Fruit fly (Drosophila melanogaster) whole organism, embryonic: Measurements from ENCODE around the gene CG42758.

Source experiments
- Abd-B ChIP-seq: fragments of 200-800 bp; sonication (Bioruptor generic); optimal IDR thresholded peaks from 2 replicates; lab custom pipeline; 2018; ENCODE audit warnings: missing biosample characterization, mild to moderate bottlenecking, missing genetic modification characterization, moderate library complexity
- BtbVII ChIP-seq: fragments of 200-800 bp; sonication (Bioruptor generic); optimal IDR thresholded peaks from 3 replicates; lab custom pipeline; 2017; ENCODE audit warnings: missing biosample characterization, mild to moderate bottlenecking, missing genetic modification characterization
- CG10274 ChIP-seq: fragments of 200-800 bp; sonication (Bioruptor generic); optimal IDR thresholded peaks from 3 replicates; lab custom pipeline; 2017; ENCODE audit warnings: missing biosample characterization, mild to moderate bottlenecking, missing genetic modification characterization
- CG10979 ChIP-seq: fragments of 200-800 bp; sonication (Bioruptor generic); optimal IDR thresholded peaks from 2 replicates; lab custom pipeline; 2018; ENCODE audit warnings: missing biosample characterization, mild to moderate bottlenecking, missing genetic modification characterization, moderate library complexity
- CG11093 ChIP-seq: fragments of 200-800 bp; sonication (Bioruptor generic); IDR thresholded peaks from 3 replicates; pipeline ENCODE4 v1.3.6; 2022; ENCODE audit warnings: missing biosample characterization, missing genetic modification characterization
- CG1233 ChIP-seq: fragments of 200-800 bp; sonication (Bioruptor generic); optimal IDR thresholded peaks from 4 replicates; lab custom pipeline; 2018; ENCODE audit warnings: missing biosample characterization, mild to moderate bottlenecking, missing genetic modification characterization
- CG14710 ChIP-seq: fragments of 200-800 bp; sonication (Bioruptor generic); optimal IDR thresholded peaks from 3 replicates; lab custom pipeline; 2019; ENCODE audit warnings: missing biosample characterization, mild to moderate bottlenecking, missing genetic modification characterization, moderate library complexity
- CG1529 ChIP-seq: fragments of 200-800 bp; sonication (Bioruptor generic); optimal IDR thresholded peaks from 3 replicates; lab custom pipeline; 2018; ENCODE audit warnings: missing biosample characterization, missing genetic modification characterization
- CG15514 ChIP-seq: fragments of 200-800 bp; sonication (Bioruptor generic); optimal IDR thresholded peaks from 3 replicates; lab custom pipeline; 2017; ENCODE audit warnings: missing biosample characterization, missing genetic modification characterization, mild to moderate bottlenecking, moderate library complexity, missing genetic modification reagents
- CG16815 ChIP-seq: fragments of 200-800 bp; sonication (Bioruptor generic); optimal IDR thresholded peaks from 3 replicates; lab custom pipeline; 2017; ENCODE audit warnings: missing biosample characterization, mild to moderate bottlenecking, missing genetic modification characterization
- CG17829 ChIP-seq: fragments of 200-800 bp; optimal IDR thresholded peaks from 2 replicates; lab custom pipeline; 2019; ENCODE audit warnings: missing biosample characterization, mild to moderate bottlenecking, missing genetic modification characterization, moderate library complexity
- CG1792 ChIP-seq: fragments of 200-800 bp; sonication (Bioruptor generic); optimal IDR thresholded peaks from 2 replicates; lab custom pipeline; 2016; ENCODE audit warnings: missing biosample characterization, missing genetic modification characterization
- CG18619 ChIP-seq: fragments of 200-800 bp; sonication (Bioruptor generic); optimal IDR thresholded peaks from 3 replicates; lab custom pipeline; 2017; ENCODE audit warnings: missing biosample characterization, mild to moderate bottlenecking, missing genetic modification characterization
- CG33557 ChIP-seq: fragments of 200-800 bp; sonication (Bioruptor generic); optimal IDR thresholded peaks from 2 replicates; lab custom pipeline; 2019; ENCODE audit warnings: missing biosample characterization, mild to moderate bottlenecking, missing genetic modification characterization, moderate library complexity
- CG3995 ChIP-seq: fragments of 200-800 bp; sonication (Bioruptor generic); optimal IDR thresholded peaks from 3 replicates; lab custom pipeline; 2016; ENCODE audit warnings: missing biosample characterization, missing genetic modification characterization
- CG4854 ChIP-seq: fragments of 200-800 bp; sonication (Bioruptor generic); optimal IDR thresholded peaks from 2 replicates; lab custom pipeline; 2016; ENCODE audit warnings: missing biosample characterization, missing genetic modification characterization, inconsistent platforms
- CG6813 ChIP-seq: fragments of 200-800 bp; sonication (Bioruptor generic); optimal IDR thresholded peaks from 2 replicates; lab custom pipeline; 2017; ENCODE audit warnings: missing biosample characterization, missing genetic modification characterization, mild to moderate bottlenecking, moderate library complexity, missing genetic modification reagents
- CG8924 ChIP-seq: fragments of 200-800 bp; optimal IDR thresholded peaks from 3 replicates; lab custom pipeline; 2019; ENCODE audit warnings: missing biosample characterization, mild to moderate bottlenecking, missing genetic modification characterization, moderate library complexity
- CG9215 ChIP-seq: fragments of 200-800 bp; sonication (Bioruptor generic); IDR thresholded peaks from 2 replicates; pipeline ENCODE4 v1.3.6; 2022; ENCODE audit warnings: missing biosample characterization, missing genetic modification characterization
- CG9727 ChIP-seq: fragments of 200-800 bp; sonication (Bioruptor generic); optimal IDR thresholded peaks from 3 replicates; lab custom pipeline; 2017; ENCODE audit warnings: missing biosample characterization, mild to moderate bottlenecking, missing genetic modification characterization
- CG9817 ChIP-seq: fragments of 200-800 bp; sonication (Bioruptor generic); optimal IDR thresholded peaks from 2 replicates; lab custom pipeline; 2018; ENCODE audit warnings: missing biosample characterization, mild to moderate bottlenecking, missing genetic modification characterization, moderate library complexity
- D ChIP-seq, 2 experiments: fragments of 200-800 bp in 1 of 2; fragments of >200 bp in 1 of 2; sonication (Bioruptor generic) in 1 of 2; optimal IDR thresholded peaks; 2 replicates in 1 of 2; 3 replicates in 1 of 2; lab custom pipeline; 2017; ENCODE audit warnings: mild to moderate bottlenecking in 1 of 2, missing biosample characterization in 1 of 2, missing genetic modification characterization in 1 of 2, missing genetic modification reagents in 1 of 2
- Deaf1 ChIP-seq: fragments of 200-800 bp; optimal IDR thresholded peaks from 3 replicates; lab custom pipeline; 2019; ENCODE audit warnings: missing biosample characterization, mild to moderate bottlenecking, missing genetic modification characterization, moderate library complexity
- HHEX ChIP-seq: fragments of 200-800 bp; sonication (Bioruptor generic); optimal IDR thresholded peaks from 3 replicates; lab custom pipeline; 2017; ENCODE audit warnings: missing biosample characterization, mild to moderate bottlenecking, missing genetic modification characterization, missing genetic modification reagents
- Hmr ChIP-seq: fragments of 200-800 bp; sonication (Bioruptor generic); optimal IDR thresholded peaks from 3 replicates; lab custom pipeline; 2017; ENCODE audit warnings: mild to moderate bottlenecking, missing biosample characterization, missing genetic modification reagents, missing genetic modification characterization
- Hr3 ChIP-seq: fragments of 200-800 bp; sonication (Bioruptor generic); optimal IDR thresholded peaks from 3 replicates; lab custom pipeline; 2016; ENCODE audit warnings: missing biosample characterization, missing genetic modification characterization
- Jarid2 ChIP-seq: fragments of 200-800 bp; sonication (Bioruptor generic); optimal IDR thresholded peaks from 3 replicates; lab custom pipeline; 2017; ENCODE audit warnings: mild to moderate bottlenecking, missing biosample characterization, missing genetic modification reagents, missing genetic modification characterization
- Nf-YC ChIP-seq: fragments of 200-800 bp; optimal IDR thresholded peaks from 3 replicates; lab custom pipeline; 2019; ENCODE audit warnings: missing biosample characterization, mild to moderate bottlenecking, missing genetic modification characterization, moderate library complexity
- NfI ChIP-seq: fragments of 200-800 bp; sonication (Bioruptor generic); optimal IDR thresholded peaks from 3 replicates; lab custom pipeline; 2018; ENCODE audit warnings: missing biosample characterization, mild to moderate bottlenecking, missing genetic modification characterization, moderate library complexity
- Oli ChIP-seq: fragments of 200-800 bp; sonication (Bioruptor generic); optimal IDR thresholded peaks from 2 replicates; lab custom pipeline; 2018; ENCODE audit warnings: missing biosample characterization, mild to moderate bottlenecking, missing genetic modification characterization, moderate library complexity
- PHDP ChIP-seq: fragments of 200-800 bp; sonication (Bioruptor generic); optimal IDR thresholded peaks from 3 replicates; lab custom pipeline; 2018; ENCODE audit warnings: missing biosample characterization, mild to moderate bottlenecking, missing genetic modification characterization, moderate library complexity
- Trl ChIP-seq, 3 experiments: fragments of >200 bp in 2 of 3; fragments of 200-800 bp in 1 of 3; sonication (Bioruptor generic) in 1 of 3; optimal IDR thresholded peaks; 2 replicates in 1 of 3; 3 replicates in 2 of 3; lab custom pipeline; 2016 to 2017; ENCODE audit warnings: missing biosample characterization in 1 of 3, missing genetic modification characterization in 1 of 3
- ato ChIP-seq: fragments of 200-800 bp; sonication (Bioruptor generic); IDR thresholded peaks from 2 replicates; pipeline ENCODE4 v1.3.6; 2022; ENCODE audit warnings: missing biosample characterization, missing genetic modification characterization; ENCODE audit not compliant: partially characterized antibody
- bab2 ChIP-seq: fragments of 200-800 bp; sonication (Bioruptor generic); optimal IDR thresholded peaks from 2 replicates; lab custom pipeline; 2016; ENCODE audit warnings: missing biosample characterization, missing genetic modification characterization
- cg ChIP-seq: fragments of 200-800 bp; sonication (Bioruptor generic); optimal IDR thresholded peaks from 3 replicates; lab custom pipeline; 2019; ENCODE audit warnings: missing biosample characterization, mild to moderate bottlenecking, missing genetic modification characterization, moderate library complexity
- fd96Cb ChIP-seq: fragments of 200-800 bp; sonication (Bioruptor generic); optimal IDR thresholded peaks from 2 replicates; lab custom pipeline; 2018; ENCODE audit warnings: missing biosample characterization, mild to moderate bottlenecking, missing genetic modification characterization, moderate library complexity
- hb ChIP-seq: fragments of 200-800 bp; sonication (Bioruptor generic); IDR thresholded peaks from 3 replicates; pipeline ENCODE4 v1.3.6; 2022; ENCODE audit warnings: missing biosample characterization, missing genetic modification characterization; ENCODE audit not compliant: partially characterized antibody
- hth ChIP-seq: fragments of >200 bp; optimal IDR thresholded peaks from 2 replicates; lab custom pipeline; 2017; ENCODE audit warnings: inconsistent platforms
- ind ChIP-seq: fragments of 200-800 bp; sonication (Bioruptor generic); optimal IDR thresholded peaks from 3 replicates; lab custom pipeline; 2016; ENCODE audit warnings: missing biosample characterization, missing genetic modification characterization
- kni ChIP-seq: fragments of 200-800 bp; sonication (Bioruptor generic); optimal IDR thresholded peaks from 3 replicates; lab custom pipeline; 2017; ENCODE audit warnings: mild to moderate bottlenecking, missing biosample characterization, missing genetic modification reagents, missing genetic modification characterization
- lov ChIP-seq, 2 experiments: fragments of 200-800 bp in 1 of 2; fragments of >200 bp in 1 of 2; sonication (Bioruptor generic) in 1 of 2; IDR thresholded peaks in 1 of 2; optimal IDR thresholded peaks in 1 of 2; 2 replicates in 1 of 2; 3 replicates in 1 of 2; pipeline versions ENCODE4 v1.3.6 to Lab custom; 2017 to 2022; ENCODE audit warnings: missing biosample characterization in 1 of 2, missing genetic modification characterization in 1 of 2
- nmo ChIP-seq: fragments of 200-800 bp; sonication (Bioruptor generic); optimal IDR thresholded peaks from 2 replicates; lab custom pipeline; 2018; ENCODE audit warnings: missing biosample characterization, mild to moderate bottlenecking, missing genetic modification characterization, moderate library complexity
- nom ChIP-seq: fragments of 200-800 bp; sonication (Bioruptor generic); optimal IDR thresholded peaks from 2 replicates; lab custom pipeline; 2017; ENCODE audit warnings: missing biosample characterization, missing genetic modification characterization, mild to moderate bottlenecking, moderate library complexity, missing genetic modification reagents
- sisA ChIP-seq: fragments of 200-800 bp; sonication (Bioruptor generic); IDR thresholded peaks from 2 replicates; pipeline ENCODE4 v1.3.6; 2022; ENCODE audit warnings: missing biosample characterization, missing genetic modification characterization
- ttk ChIP-seq: fragments of 200-800 bp; sonication (Bioruptor generic); IDR thresholded peaks from 2 replicates; pipeline ENCODE4 v2.1.2; 2022; ENCODE audit warnings: missing biosample characterization, missing genetic modification characterization

The CG42758 gene

DNA sequence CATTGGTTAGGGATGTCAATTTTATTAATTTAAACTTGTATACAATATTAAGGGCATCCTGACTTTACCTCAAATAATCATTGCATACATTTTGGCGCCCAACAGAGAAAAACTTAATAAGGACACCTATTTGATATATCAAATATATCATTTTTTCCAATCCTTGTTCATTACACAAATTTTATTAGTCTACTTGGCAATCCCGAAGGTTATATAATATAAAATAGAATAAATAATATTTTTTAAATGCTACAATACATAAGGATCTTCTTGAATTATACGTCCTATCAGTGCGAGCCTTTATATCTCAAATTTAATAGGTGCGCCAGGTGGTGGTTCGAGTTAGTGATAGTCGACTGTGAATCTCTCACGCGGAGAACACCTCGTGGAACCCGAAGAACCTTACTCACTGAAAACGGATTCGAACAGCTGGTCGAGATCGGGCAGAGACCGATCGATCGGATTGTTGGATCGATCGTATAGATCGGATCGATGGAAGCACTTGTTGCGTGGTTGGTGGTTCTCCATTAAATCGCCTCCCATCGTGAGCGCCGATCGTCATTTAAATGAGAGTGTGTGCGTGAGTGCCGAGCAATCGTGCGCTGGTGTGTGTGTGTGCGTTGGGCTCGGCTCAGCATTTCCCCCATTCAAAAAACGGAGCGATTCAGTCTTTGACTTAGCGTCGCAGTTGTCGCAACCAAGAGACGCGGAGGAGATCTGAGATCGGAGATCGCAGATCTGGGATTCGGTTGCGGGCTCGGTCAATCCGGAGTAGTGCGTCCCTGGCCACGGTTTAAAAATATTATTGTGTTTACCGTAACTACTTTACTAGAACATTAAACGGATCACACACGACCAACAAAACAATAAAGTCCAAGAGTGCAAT is 46.8 kb downstream of the CG42758 start, which contains the start of gene shd (continued):
- TF ChIP-seq cg, result peak; percentile 84
- peak; percentile 22 to 42 for TF ChIP-seq Trl (optimal IDR thresholded peaks at IDR 0.05; lab: Kevin White, UChicago)
- no peak for TF ChIP-seq Trl (GFP tag; optimal IDR thresholded peaks at IDR 0.05; lab: Kevin White, UChicago)
- peak; percentile 90 for TF ChIP-seq kni (GFP tag; lab: Kevin White, UChicago)
- peak; percentile 43 for TF ChIP-seq CG33557 (GFP tag; lab: Kevin White, UChicago)
- TF ChIP-seq CG4854, result no peak
- peak; percentile 45 for TF ChIP-seq CG8924 (tag; lab: Kevin White, UChicago)
- TF ChIP-seq Nf-YC (tag; lab: Kevin White, UChicago), result peak; percentile 67
- no peak for TF ChIP-seq D (optimal IDR thresholded peaks at IDR 0.05; lab: Kevin White, UChicago)
- peak; percentile 16 for TF ChIP-seq D (GFP tag; optimal IDR thresholded peaks at IDR 0.05; lab: Kevin White, UChicago)
- TF ChIP-seq Deaf1 (tag; lab: Kevin White, UChicago), result peak; percentile 97
- TF ChIP-seq CG9817 (tag; lab: Kevin White, UChicago), result peak; percentile 12
- TF ChIP-seq CG11093 (GFP tag; lab: Robert Waterston, UW), result no peak
- TF ChIP-seq CG1233 (GFP tag; lab: Kevin White, UChicago), result peak; percentile 16
- peak; percentile 17 for TF ChIP-seq ind (GFP tag; lab: Kevin White, UChicago)
- TF ChIP-seq fd96Cb (tag; lab: Kevin White, UChicago), result peak; percentile 19
- TF ChIP-seq CG18619, result peak; percentile 59
- TF ChIP-seq CG9215, result no peak
- no peak for TF ChIP-seq CG15514 (GFP tag; lab: Kevin White, UChicago)
- no peak for TF ChIP-seq ttk (GFP tag; lab: Robert Waterston, UW)
- TF ChIP-seq CG1529 (GFP tag; lab: Kevin White, UChicago), result peak; percentile 8
- TF ChIP-seq CG3995, result no peak
- no peak for TF ChIP-seq hb (GFP tag; lab: Robert Waterston, UW)
- peak; percentile 16 for TF ChIP-seq Hmr (GFP tag; lab: Kevin White, UChicago)
- peak; percentile 84 for TF ChIP-seq Jarid2 (GFP tag; lab: Kevin White, UChicago)
- peak; percentile 28 for TF ChIP-seq PHDP (tag; lab: Kevin White, UChicago)
- 0 out of 2 replicates have a peak, but pooled peaks have one; percentile 11 for TF ChIP-seq sisA (GFP tag; lab: Robert Waterston, UW)
- TF ChIP-seq lov (optimal IDR thresholded peaks at IDR 0.05; lab: Kevin White, UChicago), result no peak
- 0 out of 3 replicates have a peak, but pooled peaks have one; percentile 15 for TF ChIP-seq lov (GFP tag; IDR thresholded peaks at IDR 0.05; lab: Robert Waterston, UW)
- TF ChIP-seq CG10274 (GFP tag; lab: Kevin White, UChicago), result peak; percentile 44
- TF ChIP-seq Hr3, result peak; percentile 48
- TF ChIP-seq CG1792 (GFP tag; lab: Kevin White, UChicago), result no peak
- peak; percentile 40 for TF ChIP-seq nmo
- no peak for TF ChIP-seq CG6813 (GFP tag; lab: Kevin White, UChicago)
- peak; percentile 9 for TF ChIP-seq CG17829 (tag; lab: Kevin White, UChicago)
- TF ChIP-seq CG10979, result peak; percentile 9
- TF ChIP-seq BtbVII (GFP tag; lab: Kevin White, UChicago), result peak; percentile 20
- no peak for TF ChIP-seq bab2 (GFP tag; lab: Kevin White, UChicago)
- peak; percentile 46 for TF ChIP-seq CG14710 (tag; lab: Kevin White, UChicago)
- peak; percentile 36 for TF ChIP-seq CG9727 (GFP tag; lab: Kevin White, UChicago)
- peak; percentile 65 for TF ChIP-seq CG16815 (GFP tag; lab: Kevin White, UChicago)
- no peak for TF ChIP-seq ato (GFP tag; lab: Robert Waterston, UW)
- TF ChIP-seq HHEX (GFP tag; lab: Kevin White, UChicago), result peak; percentile 22
- TF ChIP-seq NfI (GFP tag; lab: Kevin White, UChicago), result peak; percentile 11
- peak; percentile 23 for TF ChIP-seq Abd-B
- TF ChIP-seq nom, result peak; percentile 8
- TF ChIP-seq Oli (tag; lab: Kevin White, UChicago), result peak; percentile 57
- no peak for TF ChIP-seq hth (lab: Kevin White, UChicago)
